Fruit fly (Drosophila melanogaster): ENCODE results near the gene CG8813.

The CG8813 gene

dm6 chr2L:2882968-2883702, 13.7 kb downstream of the CG8813 start (continued):
- no peak for TF ChIP-seq CG14860 (GFP tag; IDR thresholded peaks at IDR 0.05; ENCODE audit: partially characterized antibody)
- TF ChIP-seq CG12155 (GFP tag; optimal IDR thresholded peaks at IDR 0.05), result peak; percentile 33
- peak; percentile 9 for TF ChIP-seq CG8388 (GFP tag; optimal IDR thresholded peaks at IDR 0.05)
- peak; percentile 48 for TF ChIP-seq phol (tag; optimal IDR thresholded peaks at IDR 0.05)
- TF ChIP-seq Usf (GFP tag; optimal IDR thresholded peaks at IDR 0.05), result no peak
- no peak for TF ChIP-seq p53 (GFP tag; optimal IDR thresholded peaks at IDR 0.05)
- TF ChIP-seq CG15269 (tag; optimal IDR thresholded peaks at IDR 0.05), result peak; percentile 56
- TF ChIP-seq CG10543 (GFP tag; optimal IDR thresholded peaks at IDR 0.05), result peak; percentile 20
- peak; percentile 14 for TF ChIP-seq CG18476 (GFP tag; optimal IDR thresholded peaks at IDR 0.05)
- peak; percentile 46 for TF ChIP-seq odd (GFP tag; optimal IDR thresholded peaks at IDR 0.05)
- peak in 1 of 2 experiments; percentile 49 for TF ChIP-seq insv (GFP tag; optimal IDR thresholded peaks at IDR 0.05)
- peak; percentile 47 for TF ChIP-seq CG8924 (tag; optimal IDR thresholded peaks at IDR 0.05)
- peak; percentile 39 for TF ChIP-seq Hr3 (GFP tag; optimal IDR thresholded peaks at IDR 0.05)
- no peak for TF ChIP-seq Lpt (GFP tag; optimal IDR thresholded peaks at IDR 0.05)
- peak; percentile 13 for TF ChIP-seq Fer2 (tag; optimal IDR thresholded peaks at IDR 0.05)
- peak; percentile 17 for TF ChIP-seq bcd (GFP tag; optimal IDR thresholded peaks at IDR 0.05)
- peak; percentile 12 for TF ChIP-seq tx (GFP tag; optimal IDR thresholded peaks at IDR 0.05)
- no peak for TF ChIP-seq H15 (GFP tag; IDR thresholded peaks at IDR 0.05)
- 0 out of 2 replicates have a peak, but pooled peaks have one; percentile 25 for TF ChIP-seq seq (GFP tag; IDR thresholded peaks at IDR 0.05)
- no peak for TF ChIP-seq gro (GFP tag; optimal IDR thresholded peaks at IDR 0.05)
- TF ChIP-seq prd (optimal IDR thresholded peaks at IDR 0.05), result no peak
- peak; percentile 33; the same call in 1 of the 3 replicates for TF ChIP-seq prd (GFP tag; IDR thresholded peaks at IDR 0.05)
- TF ChIP-seq CG6683 (GFP tag; optimal IDR thresholded peaks at IDR 0.05), result peak; percentile 34
- no peak for TF ChIP-seq Dll (GFP tag; IDR thresholded peaks at IDR 0.05; ENCODE audit: partially characterized antibody)
- TF ChIP-seq D19B (GFP tag; optimal IDR thresholded peaks at IDR 0.05), result peak; percentile 14
- peak; percentile 68 for TF ChIP-seq CG15514 (GFP tag; optimal IDR thresholded peaks at IDR 0.05)
- TF ChIP-seq Gug (GFP tag; IDR thresholded peaks at IDR 0.05), result peak; percentile 37; the same call in 2 of the 4 replicates
- no peak for TF ChIP-seq Poxn (GFP tag; IDR thresholded peaks at IDR 0.05)
- TF ChIP-seq CG12942 (GFP tag; optimal IDR thresholded peaks at IDR 0.05), result peak; percentile 42
- peak; percentile 29 for TF ChIP-seq Mad (GFP tag; optimal IDR thresholded peaks at IDR 0.05)
- no peak for TF ChIP-seq Oaz (GFP tag; IDR thresholded peaks at IDR 0.05)
- no peak for TF ChIP-seq sim (GFP tag; IDR thresholded peaks at IDR 0.05)
- TF ChIP-seq fd96Cb (tag; optimal IDR thresholded peaks at IDR 0.05), result peak; percentile 14
- TF ChIP-seq C15 (GFP tag; IDR thresholded peaks at IDR 0.05), result no peak
- peak; percentile 82 for TF ChIP-seq ATbp (GFP tag; optimal IDR thresholded peaks at IDR 0.05)
- TF ChIP-seq Sin3A (optimal IDR thresholded peaks at IDR 0.05), result peak; percentile 20
- no peak; the same call in 2 of the 3 replicates for TF ChIP-seq Dbx (GFP tag; IDR thresholded peaks at IDR 0.05)
- peak; percentile 27 for TF ChIP-seq Deaf1 (tag; optimal IDR thresholded peaks at IDR 0.05)
- peak; percentile 64 for TF ChIP-seq Asciz (GFP tag; optimal IDR thresholded peaks at IDR 0.05)
- peak; percentile 29 for TF ChIP-seq NfI (GFP tag; optimal IDR thresholded peaks at IDR 0.05)
- no peak; the same call in 2 of the 3 replicates for TF ChIP-seq Opbp (GFP tag; IDR thresholded peaks at IDR 0.05; ENCODE audit: partially characterized antibody)
- peak; percentile 48 for TF ChIP-seq dmrt99B (tag; optimal IDR thresholded peaks at IDR 0.05)
- peak; percentile 15 for TF ChIP-seq Vsx1 (GFP tag; optimal IDR thresholded peaks at IDR 0.05)
- TF ChIP-seq Myb (GFP tag; optimal IDR thresholded peaks at IDR 0.05), result peak; percentile 91
- TF ChIP-seq zfh1 (GFP tag; IDR thresholded peaks at IDR 0.05), result peak; percentile 20; the same call in 1 of the 3 replicates
- TF ChIP-seq MBD-R2 (GFP tag; IDR thresholded peaks at IDR 0.05), result peak; percentile 56
- TF ChIP-seq Max (GFP tag; optimal IDR thresholded peaks at IDR 0.05), result peak; percentile 25
- peak; percentile 80 for TF ChIP-seq CG12071 (GFP tag; optimal IDR thresholded peaks at IDR 0.05)
- TF ChIP-seq BEAF-32 (GFP tag; optimal IDR thresholded peaks at IDR 0.05), result peak; percentile 42
